Fruit fly (Drosophila melanogaster) S2 (cell line): ENCODE measurements around the gene Duba.
"Not testable (repeated sequence)": the region's sequence is repeated elsewhere in the genome, so short reads cannot be mapped to it uniquely, and the experiment has no call there.

Experiments used
- CG8478 ChIP-seq: fragments of >200 bp; optimal IDR thresholded peaks from 2 replicates; lab custom pipeline; 2018
- CTCF ChIP-seq, 2 experiments: fragments of >200 bp; optimal IDR thresholded peaks; 2 replicates each; lab custom pipeline; 2018

Gene Duba

DNA sequence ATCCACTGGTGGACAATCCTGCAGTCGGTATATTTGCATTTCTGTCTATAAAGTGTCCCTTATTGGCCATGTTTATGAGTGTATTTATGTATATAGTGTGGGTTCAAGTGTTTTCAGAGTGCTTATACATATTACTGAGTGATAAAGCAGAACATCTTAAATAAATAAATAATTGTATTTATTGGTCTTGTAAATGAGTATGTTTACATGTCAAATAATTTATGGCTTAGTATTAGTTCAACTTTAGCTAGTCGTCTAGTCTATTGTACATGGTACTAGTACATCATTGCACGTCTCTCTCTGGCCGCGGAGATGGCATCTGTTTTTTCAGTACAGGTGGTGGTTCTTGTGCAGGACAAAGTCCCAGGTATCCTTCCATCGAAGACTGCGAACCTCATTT lies 25.3 kb downstream of the Duba start, which contains the start of gene CG32086:
CG32086 (minus strand) TSS at position 101 of the 400 bp plus-strand sequence.
- TF ChIP-seq CTCF (optimal IDR thresholded peaks at IDR 0.05; lab: Kevin White, UChicago) (no peak), CG8478 (lab: Kevin White, UChicago) (no peak)

DNA sequence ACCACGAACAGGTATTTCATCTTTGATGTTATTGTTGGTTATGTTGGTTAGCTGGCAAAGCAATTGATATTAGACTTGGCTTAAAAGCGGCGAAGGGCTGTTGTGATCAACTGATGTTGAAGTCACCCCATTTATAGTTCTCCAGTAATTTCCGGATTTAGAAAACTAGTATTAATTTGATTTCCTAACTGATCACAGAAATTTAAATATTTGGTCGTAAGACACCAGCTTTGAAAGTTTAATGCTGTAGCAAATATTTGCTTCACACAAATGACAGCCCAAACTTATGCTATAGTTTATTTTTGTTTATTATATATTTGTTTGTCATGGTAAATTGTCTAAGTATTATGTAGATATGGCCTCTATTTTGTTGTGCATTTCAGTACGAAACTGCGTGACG lies 27.2 kb downstream of the Duba start, which contains the start of gene CG33269:
CG33269 (minus strand) TSS at position 101 of the 400 bp plus-strand sequence.
- no peak for TF ChIP-seq CTCF (optimal IDR thresholded peaks at IDR 0.05; lab: Kevin White, UChicago)
- no peak for TF ChIP-seq CG8478 (lab: Kevin White, UChicago)

DNA sequence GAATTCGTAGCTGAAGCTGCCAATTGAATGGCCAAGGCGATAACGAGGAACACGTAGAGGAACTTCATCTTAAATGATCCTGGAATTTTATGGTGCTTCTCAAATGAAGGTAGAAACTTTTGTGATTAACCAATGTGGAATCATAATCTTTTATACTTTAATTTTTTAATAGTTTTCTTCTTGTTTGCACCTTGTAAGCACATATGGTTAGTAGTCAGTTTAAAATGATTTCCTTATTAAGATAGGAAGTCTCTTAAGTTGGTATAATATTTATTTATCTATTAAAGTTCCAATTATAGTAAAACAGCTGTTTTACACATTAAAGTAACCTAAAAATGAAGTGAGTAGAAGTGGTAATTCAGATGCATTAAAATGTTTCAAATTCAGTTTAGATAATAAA lies 28.3 kb downstream of the Duba start, which contains the start of gene CG43391:
CG43391 (minus strand) TSS at position 101 of the 400 bp plus-strand sequence.
- TF ChIP-seq CG8478 (lab: Kevin White, UChicago) (no peak), CTCF (optimal IDR thresholded peaks at IDR 0.05; lab: Kevin White, UChicago) (no peak)

DNA sequence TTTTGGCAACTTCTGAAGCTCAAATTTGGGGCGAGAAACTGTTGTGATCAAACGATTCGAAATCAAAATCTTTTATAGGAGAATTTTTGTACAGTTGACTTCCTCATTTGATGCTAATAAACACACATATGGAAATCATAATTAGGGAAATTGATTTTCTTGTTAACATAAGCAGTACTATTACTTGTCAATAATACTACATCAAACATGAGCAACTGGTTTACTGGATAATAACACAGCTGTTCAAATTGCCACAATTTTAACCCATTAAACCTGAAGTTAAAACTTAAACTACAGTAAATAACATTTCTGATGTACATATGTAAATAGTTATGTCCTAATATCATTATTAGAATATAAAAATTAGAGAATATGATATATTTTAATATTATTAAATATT lies 29.3 kb downstream of the Duba start, which contains the start of gene CG43390:
CG43390 (minus strand) TSS at position 32 of the 400 bp plus-strand sequence.
- no peak for TF ChIP-seq CG8478 (lab: Kevin White, UChicago)
- no peak for TF ChIP-seq CTCF (optimal IDR thresholded peaks at IDR 0.05; lab: Kevin White, UChicago)

DNA sequence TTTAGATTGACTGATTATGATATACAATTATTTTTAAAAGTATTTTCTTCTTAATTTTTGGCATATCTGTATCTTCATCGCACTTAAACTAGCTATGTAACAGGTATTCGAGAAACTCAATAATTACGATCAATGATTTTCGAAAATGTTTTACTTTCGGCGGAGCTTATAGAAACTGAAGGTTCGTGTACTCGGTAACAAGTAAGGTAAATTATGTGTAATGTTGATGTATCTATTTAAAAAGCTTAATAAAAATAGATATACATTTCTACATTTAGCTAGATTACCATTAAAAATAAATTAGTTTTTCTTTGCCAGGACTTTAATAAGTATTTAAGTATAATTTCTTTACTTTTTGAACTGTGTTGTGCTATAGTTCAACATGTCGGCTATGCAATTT lies 30.4 kb downstream of the Duba start:
- TF ChIP-seq CG8478 (lab: Kevin White, UChicago) = no peak
- no peak for TF ChIP-seq CTCF (optimal IDR thresholded peaks at IDR 0.05; lab: Kevin White, UChicago)

DNA sequence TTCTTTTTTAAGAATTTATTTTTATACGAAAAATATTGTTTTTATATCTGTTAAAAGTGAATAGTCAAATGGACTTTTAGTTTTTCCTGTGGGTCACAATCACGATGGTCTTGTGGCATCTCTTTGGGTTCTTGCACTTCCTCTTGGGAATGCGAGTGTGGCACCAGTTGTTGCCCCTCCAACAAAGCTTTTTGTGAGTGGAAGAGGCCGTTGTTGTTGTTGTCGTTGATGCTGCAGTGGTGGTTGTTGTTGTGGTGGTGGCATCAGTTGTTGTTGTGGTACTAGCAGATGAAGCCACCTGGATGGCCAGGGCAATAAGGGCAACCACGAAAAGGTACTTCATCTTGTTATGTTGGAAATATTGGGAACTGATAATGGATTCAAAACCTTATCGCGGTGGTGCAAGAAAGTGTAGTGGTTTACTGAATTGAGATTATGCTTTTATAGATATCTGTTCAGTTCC lies 31.0 kb downstream of the Duba start, which contains the start of gene CG33270:
CG33270 (minus strand) TSS at position 413 of the 463 bp plus-strand sequence.
- no peak for TF ChIP-seq CG8478 (lab: Kevin White, UChicago)

DNA sequence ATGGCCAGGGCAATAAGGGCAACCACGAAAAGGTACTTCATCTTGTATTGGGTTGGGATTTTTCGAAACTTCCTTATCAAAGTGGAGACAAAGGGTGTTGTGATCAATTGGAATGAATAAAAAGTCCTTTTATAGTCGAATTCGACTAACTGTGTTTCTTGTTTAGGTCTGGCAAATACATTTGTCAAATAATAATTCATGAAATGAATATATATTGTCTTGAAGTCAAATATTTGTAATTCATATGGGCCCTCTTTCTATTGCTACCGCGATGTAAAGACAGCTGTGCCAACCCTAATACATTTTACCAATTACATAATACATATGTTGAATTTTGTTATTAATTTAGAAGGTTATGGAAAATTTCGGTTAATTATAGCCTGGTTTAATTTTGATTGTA lies 31.9 kb downstream of the Duba start, which contains the start of gene CG33271:
CG33271 (minus strand) TSS at position 101 of the 400 bp plus-strand sequence.
- TF ChIP-seq CTCF (optimal IDR thresholded peaks at IDR 0.05; lab: Kevin White, UChicago) (no peak), CG8478 (lab: Kevin White, UChicago) (no peak)

DNA sequence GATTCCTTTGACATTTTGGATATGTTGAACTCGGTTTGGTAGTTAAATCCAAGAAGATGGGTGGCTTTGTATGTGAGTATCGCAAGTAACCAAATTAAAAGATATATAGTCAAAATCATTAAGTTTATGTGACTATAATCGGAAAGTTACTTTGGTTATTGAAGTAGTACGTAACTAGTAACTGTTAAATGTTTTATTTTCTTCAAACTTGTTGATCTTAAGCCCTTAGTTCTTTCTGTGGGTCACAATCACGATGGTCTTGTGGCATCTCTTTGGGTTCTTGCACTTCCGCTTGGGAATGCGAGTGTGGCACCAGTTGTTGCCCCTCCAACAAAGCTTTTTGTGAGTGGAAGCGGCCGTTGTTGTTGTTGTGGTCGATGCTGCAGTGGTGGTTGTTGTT lies 32.3 kb downstream of the Duba start, which contains the start of gene CG33489:
CG33489 (minus strand) TSS at position 101 of the 400 bp plus-strand sequence.
- TF ChIP-seq CG8478 (lab: Kevin White, UChicago); CTCF (optimal IDR thresholded peaks at IDR 0.05; lab: Kevin White, UChicago): not testable (repeated sequence)

DNA sequence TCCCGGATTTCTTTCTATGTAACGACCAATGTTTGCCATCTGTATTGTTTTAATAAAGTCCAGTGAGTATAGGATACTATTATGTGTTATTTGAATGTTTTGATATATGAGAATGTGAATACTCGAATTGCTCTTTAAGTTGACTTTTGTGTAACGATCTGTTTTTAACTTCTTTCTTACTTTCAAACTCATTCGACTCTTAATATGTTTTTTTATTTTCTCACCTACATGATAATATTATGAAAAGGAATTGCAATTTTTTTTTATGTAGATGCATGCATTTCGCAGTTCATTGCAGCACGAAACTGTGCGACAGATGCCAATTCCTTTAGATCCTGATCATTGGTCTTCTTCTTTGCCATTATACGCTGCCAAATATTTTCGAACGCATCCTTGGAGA lies 34.7 kb downstream of the Duba start, which contains the start of gene CG33490:
CG33490 (minus strand) TSS at position 101 of the 400 bp plus-strand sequence.
- TF ChIP-seq CTCF (optimal IDR thresholded peaks at IDR 0.05; lab: Kevin White, UChicago) (no peak), CG8478 (lab: Kevin White, UChicago) (no peak)

DNA sequence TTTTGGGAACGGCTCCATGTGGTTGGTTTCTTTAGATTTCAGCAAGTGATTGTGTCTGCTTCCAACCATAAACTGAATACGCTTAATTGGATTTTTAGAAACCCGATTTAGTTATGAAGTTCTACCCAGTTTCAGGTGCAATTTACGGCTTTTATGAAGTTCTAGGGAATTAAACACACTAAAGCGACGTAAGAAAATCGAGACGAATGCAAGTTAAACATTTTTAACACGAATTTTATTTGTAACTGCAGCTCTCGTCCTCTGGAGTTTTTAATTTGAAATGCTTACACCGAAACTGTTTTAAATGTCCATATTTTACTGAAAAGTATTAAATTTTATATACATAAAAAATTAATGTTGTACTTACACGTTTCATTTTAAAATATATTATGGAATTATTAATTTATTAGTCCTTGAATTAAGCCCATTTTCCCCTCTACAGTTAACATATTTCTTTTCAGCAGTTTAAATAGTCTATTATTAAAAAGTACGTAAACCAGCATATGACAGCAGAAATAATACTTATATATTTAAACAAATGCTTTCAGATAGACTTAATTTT lies 45.2 kb downstream of the Duba start, which contains the start of the genes CG46412 and CG33267:
CG46412 (minus strand) TSS at position 101 of the 562 bp plus-strand sequence.
CG33267 (plus strand) TSS at position 512 of the 562 bp plus-strand sequence.
- no peak for TF ChIP-seq CG8478 (lab: Kevin White, UChicago)
- TF ChIP-seq CTCF (optimal IDR thresholded peaks at IDR 0.05; lab: Kevin White, UChicago) = no peak

DNA sequence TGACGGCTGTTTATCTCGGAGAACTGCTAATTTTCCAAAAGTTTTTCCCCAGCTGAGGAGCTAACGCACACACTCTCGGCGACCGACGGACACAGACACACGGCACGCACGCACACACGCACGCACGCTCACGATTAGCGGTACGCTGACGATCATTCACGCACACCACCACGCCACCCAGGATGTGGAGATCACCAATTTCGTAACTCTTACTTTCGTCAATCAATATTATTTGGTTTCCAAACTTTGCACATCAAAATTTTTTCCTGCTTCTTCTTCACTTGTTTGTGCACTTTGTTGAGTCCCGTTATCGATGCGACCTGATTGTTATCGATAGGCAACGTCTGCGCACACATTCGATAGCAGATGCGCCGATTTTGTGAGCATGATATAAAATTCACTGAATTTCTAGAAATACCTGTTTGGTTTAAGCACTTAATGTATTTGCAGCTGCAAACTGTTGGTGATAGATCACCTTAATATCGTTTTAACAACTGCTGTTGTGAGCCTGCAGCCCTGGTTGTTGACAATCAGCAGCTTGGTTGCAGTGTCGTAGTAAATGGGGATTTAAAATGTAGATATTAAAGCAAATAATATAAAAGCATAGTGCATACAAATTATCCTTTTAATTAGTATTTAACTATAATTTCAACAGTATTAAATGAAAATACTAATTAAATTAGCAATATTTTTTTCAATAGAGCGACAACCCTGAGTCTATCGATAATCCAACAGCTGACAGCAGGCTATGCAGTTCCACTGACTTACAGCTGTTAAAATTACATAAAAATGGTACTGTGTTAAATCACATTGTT lies 47.1 kb downstream of the Duba start, which contains the start of the genes CG7394 and Mob2:
CG7394 (plus strand) TSS at position 51 of the 815 bp plus-strand sequence.
Mob2 (minus strand) TSS at position 288 of the 815 bp plus-strand sequence.
- TF ChIP-seq CG8478 (lab: Kevin White, UChicago) (no peak), CTCF (optimal IDR thresholded peaks at IDR 0.05; lab: Kevin White, UChicago) (peak in 1 of 2 experiments; percentile 36)

DNA sequence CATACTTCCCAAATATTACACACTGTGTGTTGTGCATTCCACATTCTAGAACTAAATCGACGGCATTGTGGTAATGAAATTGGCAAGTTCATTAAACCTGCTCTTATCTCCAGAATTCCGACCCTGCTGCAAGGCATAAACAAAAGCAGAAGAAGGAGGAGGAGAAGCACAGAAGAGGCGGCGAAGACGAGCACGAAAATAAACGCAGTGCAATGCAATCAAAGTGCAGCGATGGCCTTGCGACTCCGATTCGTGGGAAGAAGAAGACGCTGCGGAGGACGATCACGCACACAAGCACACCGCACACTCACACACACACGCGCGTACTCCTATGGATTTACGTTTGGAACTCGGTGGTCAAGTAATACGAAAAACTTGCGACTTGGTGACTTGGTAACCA lies 48.4 kb downstream of the Duba start:
- TF ChIP-seq CTCF (optimal IDR thresholded peaks at IDR 0.05; lab: Kevin White, UChicago) (no peak), CG8478 (lab: Kevin White, UChicago) (no peak)

DNA sequence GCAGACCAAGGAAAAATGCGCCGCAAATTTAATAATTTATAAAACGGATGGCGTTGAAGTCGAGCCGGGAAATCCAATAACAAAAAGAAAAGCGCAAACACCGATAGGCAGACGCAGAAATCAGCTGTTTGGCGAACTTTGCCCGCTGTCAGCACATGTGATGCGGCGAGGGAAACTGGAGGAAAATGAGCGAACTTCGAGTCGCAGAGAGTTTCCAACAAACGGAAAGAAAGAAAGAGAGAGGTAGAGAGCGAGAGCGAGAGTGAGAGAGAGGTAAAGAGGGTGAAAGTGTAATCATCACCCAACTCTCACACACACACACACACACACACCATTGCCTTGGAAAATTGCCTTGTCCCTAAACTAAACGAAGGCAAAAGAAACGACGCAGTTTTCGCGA lies 52.1 kb downstream of the Duba start:
- TF ChIP-seq CG8478 (lab: Kevin White, UChicago) (no peak), CTCF (optimal IDR thresholded peaks at IDR 0.05; lab: Kevin White, UChicago) (no peak)

DNA sequence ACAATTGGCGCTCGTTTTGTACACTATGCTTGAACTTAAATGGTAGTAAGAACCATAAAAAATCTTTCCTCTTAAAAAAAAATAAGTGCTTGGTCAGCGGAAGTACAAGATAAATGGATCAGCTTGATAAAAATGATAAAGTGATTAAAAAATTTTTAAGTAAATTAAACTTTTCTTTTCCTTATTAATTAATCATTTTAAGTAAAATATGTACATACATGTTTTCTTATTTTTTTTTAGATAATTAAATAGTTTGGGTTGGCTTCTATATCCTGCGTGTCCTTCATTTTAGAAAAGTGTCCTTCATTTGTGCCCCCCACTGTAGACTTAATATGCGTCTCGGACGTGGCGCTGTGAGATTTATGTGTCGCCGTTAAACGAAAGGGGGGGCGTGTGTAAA lies 52.6 kb downstream of the Duba start:
- no peak for TF ChIP-seq CG8478 (lab: Kevin White, UChicago)
- TF ChIP-seq CTCF (optimal IDR thresholded peaks at IDR 0.05; lab: Kevin White, UChicago) = no peak
